Worm (Caenorhabditis elegans): ENCODE results near the gene lhpp-1.

DNA sequence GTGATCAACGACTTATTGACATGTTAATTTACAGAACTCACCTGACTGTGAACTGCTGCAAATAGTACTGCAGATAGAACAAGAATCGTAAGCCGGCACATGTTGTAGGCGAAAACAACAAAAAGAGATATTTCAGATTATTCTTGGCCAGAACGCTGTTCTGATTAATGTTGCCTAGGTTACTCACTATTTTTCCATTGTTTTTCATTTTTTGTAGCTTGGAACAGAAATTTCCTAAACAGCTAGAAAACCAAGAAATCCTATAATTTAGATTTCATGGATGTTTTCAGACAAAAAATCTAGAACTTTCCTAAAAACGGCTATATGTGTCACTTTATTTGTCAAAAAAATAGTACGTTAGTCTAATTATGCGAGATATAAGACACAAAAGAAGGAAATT is 42.9 kb upstream of the lhpp-1 start, which contains the start of gene C27A7.9:
- TF ChIP-seq med-1 (GFP tag; optimal IDR thresholded peaks at IDR 0.05; ENCODE audit: insufficient read depth) (no peak), ztf-29 (GFP tag; IDR thresholded peaks at IDR 0.05) (no peak), flt-1 (GFP tag; IDR thresholded peaks at IDR 0.05) (no peak), T22C8.4 (GFP tag; IDR thresholded peaks at IDR 0.05) (no peak), ztf-23 (GFP tag; IDR thresholded peaks at IDR 0.05) (no peak)

Measured in whole organism, midembryonic.